Fruit fly (Drosophila melanogaster) whole organism, embryonic: ENCODE measurements around the gene CG8319.

Experiments
- Aef1 ChIP-seq: fragments of 200-800 bp; sonication (Bioruptor generic); IDR thresholded peaks from 3 replicates; pipeline ENCODE4 v1.3.6; 2022; ENCODE audit warnings: missing biosample characterization, missing genetic modification characterization
- Antp ChIP-seq: fragments of 200-800 bp; sonication (Bioruptor generic); optimal IDR thresholded peaks from 3 replicates; lab custom pipeline; 2016; ENCODE audit warnings: missing biosample characterization, missing genetic modification characterization
- Atf-2 ChIP-seq: fragments of 200-800 bp; sonication (Bioruptor generic); optimal IDR thresholded peaks from 2 replicates; lab custom pipeline; 2016; ENCODE audit warnings: missing biosample characterization, missing genetic modification characterization
- BEAF-32 ChIP-seq: fragments of 200-800 bp; sonication (Bioruptor generic); optimal IDR thresholded peaks from 3 replicates; lab custom pipeline; 2017; ENCODE audit warnings: missing biosample characterization, missing genetic modification characterization, mild to moderate bottlenecking, moderate library complexity, missing genetic modification reagents
- Bdp1 ChIP-seq: fragments of 200-800 bp; sonication (Bioruptor generic); optimal IDR thresholded peaks from 3 replicates; lab custom pipeline; 2016; ENCODE audit warnings: missing biosample characterization, missing genetic modification characterization
- Bgb ChIP-seq: fragments of 200-800 bp; sonication (Bioruptor generic); IDR thresholded peaks from 2 replicates; pipeline ENCODE4 v1.3.6; 2022; ENCODE audit warnings: missing biosample characterization, missing genetic modification characterization; ENCODE audit not compliant: partially characterized antibody
- CG10565 ChIP-seq: fragments of 200-800 bp; sonication (Bioruptor generic); optimal IDR thresholded peaks from 3 replicates; lab custom pipeline; 2016; ENCODE audit warnings: missing biosample characterization, mild to moderate bottlenecking, missing genetic modification characterization
- CG11093 ChIP-seq: fragments of 200-800 bp; sonication (Bioruptor generic); IDR thresholded peaks from 3 replicates; pipeline ENCODE4 v1.3.6; 2022; ENCODE audit warnings: missing biosample characterization, missing genetic modification characterization
- CG11560 ChIP-seq: fragments of 200-800 bp; sonication (Bioruptor generic); IDR thresholded peaks from 3 replicates; pipeline ENCODE4 v1.3.6; 2022; ENCODE audit warnings: missing biosample characterization, missing genetic modification characterization
- CG11723 ChIP-seq: fragments of 200-800 bp; sonication (Bioruptor generic); optimal IDR thresholded peaks from 2 replicates; lab custom pipeline; 2017; ENCODE audit warnings: missing biosample characterization, mild to moderate bottlenecking, missing genetic modification characterization
- CG12942 ChIP-seq: fragments of 200-800 bp; sonication (Bioruptor generic); optimal IDR thresholded peaks from 3 replicates; lab custom pipeline; 2016; ENCODE audit warnings: missing biosample characterization, missing genetic modification characterization
- CG13123 ChIP-seq: fragments of 200-800 bp; sonication (Bioruptor generic); optimal IDR thresholded peaks from 2 replicates; lab custom pipeline; 2016; ENCODE audit warnings: missing biosample characterization, missing genetic modification characterization
- CG13424 ChIP-seq: fragments of 200-800 bp; sonication (Bioruptor generic); optimal IDR thresholded peaks from 2 replicates; lab custom pipeline; 2019; ENCODE audit warnings: missing biosample characterization, mild to moderate bottlenecking, missing genetic modification characterization, moderate library complexity
- CG13624 ChIP-seq: fragments of 200-800 bp; sonication (Bioruptor generic); optimal IDR thresholded peaks from 2 replicates; lab custom pipeline; 2016; ENCODE audit warnings: missing biosample characterization, missing genetic modification characterization
- CG14860 ChIP-seq: fragments of 200-800 bp; sonication (Bioruptor generic); IDR thresholded peaks from 3 replicates; pipeline ENCODE4 v1.3.6; 2022; ENCODE audit warnings: missing biosample characterization, missing genetic modification characterization; ENCODE audit not compliant: partially characterized antibody
- CG16813 ChIP-seq: fragments of 200-800 bp; sonication (Bioruptor generic); IDR thresholded peaks from 3 replicates; pipeline ENCODE4 v1.3.6; 2022; ENCODE audit warnings: missing biosample characterization, missing genetic modification characterization; ENCODE audit not compliant: partially characterized antibody
- CG18011 ChIP-seq: fragments of 200-800 bp; sonication (Bioruptor generic); optimal IDR thresholded peaks from 2 replicates; lab custom pipeline; 2017; ENCODE audit warnings: missing biosample characterization, missing genetic modification characterization, mild to moderate bottlenecking, moderate library complexity, missing genotype
- CG2129 ChIP-seq: fragments of 200-800 bp; sonication (Bioruptor generic); IDR thresholded peaks from 2 replicates; pipeline ENCODE4 v1.3.6; 2022; ENCODE audit warnings: missing biosample characterization, missing genetic modification characterization; ENCODE audit not compliant: partially characterized antibody
- CG34376 ChIP-seq: fragments of 200-800 bp; sonication (Bioruptor generic); optimal IDR thresholded peaks from 2 replicates; lab custom pipeline; 2018; ENCODE audit warnings: missing biosample characterization, mild to moderate bottlenecking, missing genetic modification characterization
- CG34422 ChIP-seq: fragments of 200-800 bp; sonication (Bioruptor generic); IDR thresholded peaks from 3 replicates; pipeline ENCODE4 v1.3.6; 2022; ENCODE audit warnings: missing biosample characterization, missing genetic modification characterization
- CG4730 ChIP-seq: fragments of 200-800 bp; sonication (Bioruptor generic); IDR thresholded peaks from 2 replicates; pipeline ENCODE4 v1.3.6; 2022; ENCODE audit warnings: missing biosample characterization, missing genetic modification characterization
- CG6654 ChIP-seq: fragments of 200-800 bp; sonication (Bioruptor generic); optimal IDR thresholded peaks from 2 replicates; lab custom pipeline; 2017; ENCODE audit warnings: missing biosample characterization, mild to moderate bottlenecking, missing genetic modification characterization
- CG7271 ChIP-seq: fragments of 200-800 bp; sonication (Bioruptor generic); optimal IDR thresholded peaks from 2 replicates; lab custom pipeline; 2018; ENCODE audit warnings: missing biosample characterization, mild to moderate bottlenecking, missing genetic modification characterization, moderate library complexity
- CG7839 ChIP-seq: fragments of 200-800 bp; sonication (Bioruptor generic); optimal IDR thresholded peaks from 3 replicates; lab custom pipeline; 2018; ENCODE audit warnings: missing biosample characterization, mild to moderate bottlenecking, missing genetic modification characterization, moderate library complexity
- CG9876 ChIP-seq: fragments of 200-800 bp; sonication (Bioruptor generic); optimal IDR thresholded peaks from 2 replicates; lab custom pipeline; 2016; ENCODE audit warnings: missing biosample characterization, missing genetic modification characterization
- CHES-1-like ChIP-seq: fragments of 200-800 bp; sonication (Bioruptor generic); optimal IDR thresholded peaks from 2 replicates; lab custom pipeline; 2016; ENCODE audit warnings: missing biosample characterization, missing genetic modification characterization
- Dbx ChIP-seq: fragments of 200-800 bp; sonication (Bioruptor generic); IDR thresholded peaks from 3 replicates; pipeline ENCODE4 v1.3.6; 2022; ENCODE audit warnings: missing biosample characterization, missing genetic modification characterization
- Gug ChIP-seq: fragments of 200-800 bp; sonication (Bioruptor generic); IDR thresholded peaks from 4 replicates; pipeline ENCODE4 v1.3.6; 2022; ENCODE audit warnings: missing biosample characterization, missing genetic modification characterization
- H2.0 ChIP-seq: fragments of 200-800 bp; sonication (Bioruptor generic); IDR thresholded peaks from 2 replicates; pipeline ENCODE4 v1.3.6; 2022; ENCODE audit warnings: missing biosample characterization, missing genetic modification characterization
- HHEX ChIP-seq: fragments of 200-800 bp; sonication (Bioruptor generic); optimal IDR thresholded peaks from 3 replicates; lab custom pipeline; 2017; ENCODE audit warnings: missing biosample characterization, mild to moderate bottlenecking, missing genetic modification characterization, missing genetic modification reagents
- Hr39 ChIP-seq: fragments of >200 bp; optimal IDR thresholded peaks from 2 replicates; lab custom pipeline; 2017
- Lpt ChIP-seq: fragments of >200 bp; optimal IDR thresholded peaks from 2 replicates; lab custom pipeline; 2018; ENCODE audit warnings: missing biosample characterization, missing genetic modification characterization
- NfI ChIP-seq: fragments of 200-800 bp; sonication (Bioruptor generic); optimal IDR thresholded peaks from 3 replicates; lab custom pipeline; 2018; ENCODE audit warnings: missing biosample characterization, mild to moderate bottlenecking, missing genetic modification characterization, moderate library complexity
- Oaz ChIP-seq: fragments of 200-800 bp; sonication (Bioruptor generic); IDR thresholded peaks from 2 replicates; pipeline ENCODE4 v1.3.6; 2022; ENCODE audit warnings: missing biosample characterization, missing genetic modification characterization
- Sry-δ ChIP-seq: fragments of 200-800 bp; sonication (Bioruptor generic); optimal IDR thresholded peaks from 2 replicates; lab custom pipeline; 2016; ENCODE audit warnings: missing biosample characterization, missing genetic modification characterization
- ab ChIP-seq: fragments of 200-800 bp; sonication (Bioruptor generic); optimal IDR thresholded peaks from 2 replicates; lab custom pipeline; 2016; ENCODE audit warnings: missing biosample characterization, missing genetic modification characterization
- al ChIP-seq: fragments of 200-800 bp; sonication (Bioruptor generic); IDR thresholded peaks from 2 replicates; pipeline ENCODE4 v1.3.6; 2022; ENCODE audit warnings: missing biosample characterization, missing genetic modification characterization
- ci ChIP-seq: fragments of 200-800 bp; sonication (Bioruptor generic); IDR thresholded peaks from 3 replicates; pipeline ENCODE4 v1.3.6; 2022; ENCODE audit warnings: missing biosample characterization, missing genetic modification characterization
- gro ChIP-seq: fragments of 200-800 bp; sonication (Bioruptor generic); optimal IDR thresholded peaks from 2 replicates; lab custom pipeline; 2016; ENCODE audit warnings: missing biosample characterization, missing genetic modification characterization
- ham ChIP-seq: fragments of 200-800 bp; sonication (Bioruptor generic); IDR thresholded peaks from 2 replicates; pipeline ENCODE4 v1.3.6; 2022; ENCODE audit warnings: missing biosample characterization, missing genetic modification characterization
- kni ChIP-seq: fragments of 200-800 bp; sonication (Bioruptor generic); optimal IDR thresholded peaks from 3 replicates; lab custom pipeline; 2017; ENCODE audit warnings: mild to moderate bottlenecking, missing biosample characterization, missing genetic modification reagents, missing genetic modification characterization
- knrl ChIP-seq: fragments of 200-800 bp; sonication (Bioruptor generic); IDR thresholded peaks from 3 replicates; pipeline ENCODE4 v1.3.6; 2022; ENCODE audit warnings: missing biosample characterization, missing genetic modification characterization; ENCODE audit not compliant: partially characterized antibody
- lab ChIP-seq: fragments of 200-800 bp; sonication (Bioruptor generic); optimal IDR thresholded peaks from 3 replicates; lab custom pipeline; 2017; ENCODE audit warnings: missing biosample characterization, missing genetic modification characterization, mild to moderate bottlenecking, moderate library complexity, missing genetic modification reagents
- lbe ChIP-seq: fragments of 200-800 bp; sonication (Bioruptor generic); optimal IDR thresholded peaks from 2 replicates; lab custom pipeline; 2016; ENCODE audit warnings: missing biosample characterization, mild to moderate bottlenecking, missing genetic modification characterization
- lmd ChIP-seq: fragments of 200-800 bp; sonication (Bioruptor generic); IDR thresholded peaks from 2 replicates; pipeline ENCODE4 v1.3.6; 2022; ENCODE audit warnings: missing biosample characterization, missing genetic modification characterization
- otp ChIP-seq: fragments of 200-800 bp; sonication (Bioruptor generic); IDR thresholded peaks from 3 replicates; pipeline ENCODE4, ENCODE4 v1.3.6; 2022; ENCODE audit warnings: missing biosample characterization, missing genetic modification characterization
- prd ChIP-seq, 3 experiments: fragments of >200 bp in 2 of 3; fragments of 200-800 bp in 1 of 3; sonication (Bioruptor generic) in 1 of 3; optimal IDR thresholded peaks in 2 of 3; IDR thresholded peaks in 1 of 3; 2 replicates in 2 of 3; 3 replicates in 1 of 3; pipeline versions ENCODE4 v1.3.6 to Lab custom; 2017 to 2022; ENCODE audit warnings: missing biosample characterization in 1 of 3, missing genetic modification characterization in 1 of 3
- rib ChIP-seq: fragments of 200-800 bp; sonication (Bioruptor generic); IDR thresholded peaks from 2 replicates; pipeline ENCODE4 v1.3.6; 2022; ENCODE audit warnings: missing biosample characterization, missing genetic modification characterization
- tin ChIP-seq: fragments of 200-800 bp; sonication (Bioruptor generic); optimal IDR thresholded peaks from 3 replicates; lab custom pipeline; 2016; ENCODE audit warnings: missing biosample characterization, missing genetic modification characterization
- tio ChIP-seq: fragments of 200-800 bp; sonication (Bioruptor generic); optimal IDR thresholded peaks from 2 replicates; lab custom pipeline; 2017; ENCODE audit warnings: missing biosample characterization, missing genetic modification characterization, inconsistent platforms
- tx ChIP-seq: fragments of 200-800 bp; sonication (Bioruptor generic); optimal IDR thresholded peaks from 2 replicates; lab custom pipeline; 2016; ENCODE audit warnings: missing biosample characterization, missing genetic modification characterization

Gene CG8319

DNA sequence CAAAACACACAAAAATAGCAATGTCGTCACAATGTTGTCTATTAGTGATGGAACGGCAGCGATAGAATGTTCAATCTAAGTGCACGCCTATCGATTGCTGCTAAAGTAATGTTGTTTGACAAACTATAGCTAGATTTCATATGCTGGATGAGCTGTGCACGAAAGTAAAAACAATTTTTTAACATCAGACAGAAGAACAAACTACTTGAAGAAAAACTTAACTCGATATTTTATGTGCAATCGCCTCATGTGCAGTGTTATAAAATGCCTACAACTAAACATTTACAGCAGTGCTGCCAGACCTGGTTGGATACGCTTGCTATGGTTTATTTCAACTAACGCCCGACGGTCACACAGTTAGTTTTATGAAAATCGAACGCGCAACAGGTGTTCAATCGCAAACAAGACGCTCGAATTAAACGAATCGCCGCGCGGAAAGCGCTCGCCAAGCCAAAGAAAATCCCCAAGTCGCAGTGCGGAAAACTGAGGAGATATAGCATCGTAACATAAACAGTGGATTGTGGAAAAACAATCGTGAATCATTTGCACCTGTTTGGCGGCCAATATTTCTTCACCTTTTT is 36.1 kb upstream of the CG8319 start, which contains the start of the genes bocks and CG8312 (continued):
- peak; percentile 96 for TF ChIP-seq BEAF-32 (GFP tag; lab: Kevin White, UChicago)
- TF ChIP-seq CG4730 (GFP tag; lab: Robert Waterston, UW) = no peak
- peak; percentile 62 for TF ChIP-seq Antp (GFP tag; lab: Kevin White, UChicago)
- TF ChIP-seq Bdp1 (GFP tag; lab: Kevin White, UChicago) = peak; percentile 26
- TF ChIP-seq Atf-2 (GFP tag; lab: Kevin White, UChicago) = peak; percentile 51
- TF ChIP-seq otp = no peak
- peak; percentile 85 for TF ChIP-seq CHES-1-like (GFP tag; lab: Kevin White, UChicago)
- TF ChIP-seq knrl (GFP tag; lab: Robert Waterston, UW) = no peak
- no peak for TF ChIP-seq Aef1 (GFP tag; lab: Robert Waterston, UW)
- no peak for TF ChIP-seq CG14860 (GFP tag; lab: Robert Waterston, UW)
- TF ChIP-seq lab (GFP tag; lab: Kevin White, UChicago) = peak; percentile 69
- no peak for TF ChIP-seq CG16813 (GFP tag; lab: Robert Waterston, UW)
- peak; percentile 40 for TF ChIP-seq CG13424 (tag; lab: Kevin White, UChicago)
- no peak for TF ChIP-seq Gug (GFP tag; lab: Robert Waterston, UW)
- TF ChIP-seq tin (GFP tag; lab: Kevin White, UChicago) = peak; percentile 58
- TF ChIP-seq CG18011 = no peak
- no peak for TF ChIP-seq CG10565
- no peak for TF ChIP-seq CG6654
- no peak for TF ChIP-seq CG11093
- TF ChIP-seq NfI = peak; percentile 26
- TF ChIP-seq Sry-δ = peak; percentile 99
- TF ChIP-seq HHEX (GFP tag; lab: Kevin White, UChicago) = no peak
- TF ChIP-seq CG11723 = no peak
- no peak for TF ChIP-seq CG7271
- TF ChIP-seq CG13624 (GFP tag; lab: Kevin White, UChicago) = peak; percentile 79
- no peak for TF ChIP-seq Oaz (GFP tag; lab: Robert Waterston, UW)
- peak; percentile 31 for TF ChIP-seq CG7839
- TF ChIP-seq Bgb (GFP tag; lab: Robert Waterston, UW) = no peak
- TF ChIP-seq Lpt (GFP tag; lab: Kevin White, UChicago) = no peak
- no peak for TF ChIP-seq CG34422 (GFP tag; lab: Robert Waterston, UW)
- TF ChIP-seq ham (GFP tag; lab: Robert Waterston, UW) = no peak
- TF ChIP-seq CG9876 (GFP tag; lab: Kevin White, UChicago) = peak; percentile 40
- peak; percentile 5 for TF ChIP-seq CG12942
- no peak for TF ChIP-seq Hr39
- TF ChIP-seq CG13123 = peak; percentile 5
- peak; percentile 38 for TF ChIP-seq tx (GFP tag; lab: Kevin White, UChicago)
- TF ChIP-seq tio (GFP tag; lab: Kevin White, UChicago) = no peak
- no peak for TF ChIP-seq rib (GFP tag; lab: Robert Waterston, UW)
- TF ChIP-seq CG34376 (GFP tag; lab: Kevin White, UChicago) = peak; percentile 52
- TF ChIP-seq CG2129 (GFP tag; lab: Robert Waterston, UW) = no peak
- TF ChIP-seq ci (GFP tag; lab: Robert Waterston, UW) = no peak
- TF ChIP-seq ab (GFP tag; lab: Kevin White, UChicago) = no peak
- TF ChIP-seq prd (optimal IDR thresholded peaks at IDR 0.05; lab: Kevin White, UChicago) = no peak
- TF ChIP-seq prd (GFP tag; IDR thresholded peaks at IDR 0.05; lab: Robert Waterston, UW) = no peak
- no peak for TF ChIP-seq lmd (GFP tag; lab: Robert Waterston, UW)
- TF ChIP-seq kni (GFP tag; lab: Kevin White, UChicago) = no peak
- TF ChIP-seq Dbx = no peak
- TF ChIP-seq CG11560 (tag; lab: Robert Waterston, UW) = no peak
- peak; percentile 33 for TF ChIP-seq lbe (GFP tag; lab: Kevin White, UChicago)
- TF ChIP-seq gro = peak; percentile 69
- TF ChIP-seq al (GFP tag; lab: Robert Waterston, UW) = no peak
- TF ChIP-seq H2.0 = no peak
